Worm (Caenorhabditis elegans): Measurements from ENCODE around the gene fbxb-76.

fbxb-76 gene

DNA sequence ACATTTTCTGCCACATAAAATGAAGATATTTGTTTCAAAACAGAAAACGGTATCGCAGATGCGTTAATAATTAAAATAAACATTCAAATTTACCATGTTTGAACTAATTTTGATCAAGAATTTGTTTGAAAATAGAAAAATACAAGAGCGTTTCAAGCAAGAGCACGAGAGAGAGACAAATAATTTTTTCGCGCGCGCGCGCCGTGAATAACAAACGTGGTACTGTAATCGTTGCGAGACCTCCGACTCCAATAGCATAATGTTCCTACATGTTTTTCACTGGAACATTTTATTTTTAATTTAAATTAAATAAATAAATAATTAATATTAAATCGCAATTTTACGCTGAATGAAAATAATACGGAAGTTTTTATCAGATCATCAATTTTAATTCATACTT, 42.1 kb downstream of the fbxb-76 start, which contains the start of gene F54E12.2 (continued):
- TF ChIP-seq attf-6 (GFP tag; IDR thresholded peaks at IDR 0.05) (peak; percentile 68), snpc-1.1 (tag; optimal IDR thresholded peaks at IDR 0.05; ENCODE audit: insufficient read depth) (peak; percentile 56), hlh-12 (tag; optimal IDR thresholded peaks at IDR 0.05) (no peak), repo-1 (tag; optimal IDR thresholded peaks at IDR 0.05) (no peak), aptf-2 (GFP tag; conservative IDR thresholded peaks at IDR 0.05) (0 out of 2 replicates have a peak, but pooled peaks have one; percentile 48), madf-8 (GFP tag; conservative IDR thresholded peaks at IDR 0.05) (peak; percentile 96), C17E4.6 (GFP tag; IDR thresholded peaks at IDR 0.05) (peak; percentile 65; the same call in 1 of the 2 replicates), gei-17 (GFP tag; optimal IDR thresholded peaks at IDR 0.05) (no peak), D2030.7 (GFP tag; IDR thresholded peaks at IDR 0.05) (peak; percentile 98), pbrm-1 (GFP tag; IDR thresholded peaks at IDR 0.05) (peak; percentile 78), sdz-38 (tag; optimal IDR thresholded peaks at IDR 0.05) (no peak), ztf-28 (GFP tag; IDR thresholded peaks at IDR 0.05) (peak; percentile 82; the same call in 1 of the 2 replicates), zim-3 (tag; optimal IDR thresholded peaks at IDR 0.05) (no peak), F37B4.10 (GFP tag; IDR thresholded peaks at IDR 0.05) (no peak), hmg-20 (GFP tag; IDR thresholded peaks at IDR 0.05) (no peak), B0019.2 (GFP tag; conservative IDR thresholded peaks at IDR 0.05) (peak; percentile 88), lsl-1 (GFP tag; optimal IDR thresholded peaks at IDR 0.05) (peak; percentile 97)

DNA sequence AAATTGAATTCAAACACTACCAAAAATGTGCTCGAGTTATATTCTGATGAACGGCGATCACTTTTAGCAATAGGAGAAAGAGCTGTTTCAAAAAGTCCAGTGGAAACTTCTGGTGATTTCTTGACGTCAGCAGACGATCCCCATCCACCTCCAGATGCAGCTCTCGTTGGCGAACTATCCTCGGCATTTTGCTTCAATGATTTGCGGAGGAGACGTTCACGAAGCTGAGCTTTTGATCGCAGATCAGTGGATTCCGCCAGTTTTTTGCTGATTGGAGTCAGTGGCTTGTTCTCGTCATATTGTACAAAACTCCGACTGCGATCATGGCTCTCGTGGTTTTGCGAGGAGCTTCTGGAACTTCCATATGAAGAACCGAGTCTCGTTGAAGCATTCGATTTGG, 43.0 kb downstream of the fbxb-76 start:
- TF ChIP-seq nfya-2 (GFP tag; IDR thresholded peaks at IDR 0.05) (no peak), ztf-18 (tag; optimal IDR thresholded peaks at IDR 0.05) (no peak), rcor-1 (GFP tag; IDR thresholded peaks at IDR 0.05) (no peak), F37B4.10 (GFP tag; IDR thresholded peaks at IDR 0.05) (no peak), sea-2 (GFP tag; IDR thresholded peaks at IDR 0.05) (no peak), hlh-26 (GFP tag; conservative IDR thresholded peaks at IDR 0.05) (no peak), dpl-1 (GFP tag; optimal IDR thresholded peaks at IDR 0.05) (no peak), Y79H2A.3 (GFP tag; conservative IDR thresholded peaks at IDR 0.05) (no peak), F57C9.4 (tag; optimal IDR thresholded peaks at IDR 0.05) (no peak), egl-18 (GFP tag; IDR thresholded peaks at IDR 0.05) (no peak), lin-35 (GFP tag; optimal IDR thresholded peaks at IDR 0.05) (no peak)

DNA sequence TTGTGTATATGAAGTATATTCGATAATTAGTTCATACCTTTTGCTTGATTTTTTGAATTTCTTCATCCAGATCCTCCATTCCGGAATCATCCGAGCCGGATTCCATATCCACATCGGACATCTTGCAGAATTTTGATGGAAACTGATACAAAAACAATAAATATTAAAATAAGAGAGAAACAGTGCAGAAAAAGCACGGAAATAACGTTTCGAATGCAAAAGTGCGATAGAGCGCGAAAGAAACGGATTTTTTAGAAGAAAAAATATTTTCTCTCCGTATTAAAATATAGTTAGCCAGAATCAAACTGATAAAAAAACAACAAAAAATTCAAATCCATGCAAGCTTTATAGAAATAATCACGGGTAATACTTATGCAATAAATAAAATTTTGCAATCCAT, 46.4 kb downstream of the fbxb-76 start, which contains the start of gene sart-3:
sart-3 (minus strand) TSS at position 219 of the 400 bp plus-strand sequence.
- peak; percentile 5 for TF ChIP-seq lin-54 (GFP tag; optimal IDR thresholded peaks at IDR 0.05)
- TF ChIP-seq ama-1 (optimal IDR thresholded peaks at IDR 0.05), result no peak
- peak in 1 of 2 experiments; percentile 73 for TF ChIP-seq ama-1 (GFP tag; optimal IDR thresholded peaks at IDR 0.05)
- peak; percentile 45 for TF ChIP-seq hrde-1 (tag; optimal IDR thresholded peaks at IDR 0.05; ENCODE audit: borderline replicate concordance)
- no peak for TF ChIP-seq Y53F4B.3 (GFP tag; IDR thresholded peaks at IDR 0.05)

DNA sequence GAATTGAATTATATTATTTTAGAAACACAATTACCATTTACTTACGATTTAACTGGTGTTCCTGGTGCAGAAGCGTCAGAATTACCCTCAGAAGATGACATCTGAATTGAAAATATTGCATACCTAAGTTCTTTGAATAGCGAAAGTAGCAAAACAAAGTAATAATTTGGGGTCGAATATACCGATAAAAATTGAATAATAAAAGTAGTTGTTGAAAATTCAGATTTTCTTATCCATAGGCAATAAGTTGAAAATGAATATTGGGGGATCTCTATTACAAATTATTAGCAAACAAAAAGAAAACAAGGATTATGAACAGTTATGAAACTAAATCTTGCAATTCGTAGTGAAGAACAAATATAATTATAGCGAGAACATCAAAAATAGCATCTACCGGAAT, 49.9 kb downstream of the fbxb-76 start, which contains the start of gene leo-1:
leo-1 (minus strand) TSS at position 101 of the 400 bp plus-strand sequence.
- TF ChIP-seq dpl-1 (GFP tag; optimal IDR thresholded peaks at IDR 0.05) (no peak), atf-7 (tag; optimal IDR thresholded peaks at IDR 0.05) (no peak), lsy-27 (tag; optimal IDR thresholded peaks at IDR 0.05; ENCODE audit: borderline replicate concordance, insufficient read depth) (no peak), ceh-100 (GFP tag; IDR thresholded peaks at IDR 0.05) (no peak), nfya-1 (tag; optimal IDR thresholded peaks at IDR 0.05; ENCODE audit: borderline replicate concordance, insufficient read depth) (no peak), snpc-4 (GFP tag; optimal IDR thresholded peaks at IDR 0.05) (no peak), snpc-4 (tag; optimal IDR thresholded peaks at IDR 0.05) (no peak), die-1 (tag; optimal IDR thresholded peaks at IDR 0.05) (no peak), F10E7.11 (tag; optimal IDR thresholded peaks at IDR 0.05) (no peak), B0019.2 (GFP tag; conservative IDR thresholded peaks at IDR 0.05) (no peak), mel-28 (tag; optimal IDR thresholded peaks at IDR 0.05; ENCODE audit: borderline replicate concordance) (no peak), K11D2.4 (GFP tag; IDR thresholded peaks at IDR 0.05) (no peak), hrde-1 (tag; optimal IDR thresholded peaks at IDR 0.05; ENCODE audit: borderline replicate concordance) (no peak), chd-7 (tag; optimal IDR thresholded peaks at IDR 0.05) (no peak), let-607 (tag; optimal IDR thresholded peaks at IDR 0.05) (no peak), cebp-2 (GFP tag; IDR thresholded peaks at IDR 0.05) (no peak)
